Fruit fly (Drosophila melanogaster) whole organism, embryonic: ENCODE results near the gene lwr.

Experiments used
- Atf-2 ChIP-seq: fragments of 200-800 bp; sonication (Bioruptor generic); optimal IDR thresholded peaks from 2 replicates; lab custom pipeline; 2016; ENCODE audit warnings: missing biosample characterization, missing genetic modification characterization
- B-H1 ChIP-seq: fragments of 200-800 bp; sonication (Bioruptor generic); IDR thresholded peaks from 3 replicates; pipeline ENCODE4 v1.3.6; 2022; ENCODE audit warnings: missing biosample characterization, missing genetic modification characterization
- CG10267 ChIP-seq: fragments of 200-800 bp; sonication (Bioruptor generic); optimal IDR thresholded peaks from 2 replicates; lab custom pipeline; 2018; ENCODE audit warnings: missing biosample characterization, mild to moderate bottlenecking, missing genetic modification characterization, moderate library complexity
- CG12155 ChIP-seq: fragments of 200-800 bp; sonication (Bioruptor generic); optimal IDR thresholded peaks from 3 replicates; lab custom pipeline; 2016; ENCODE audit warnings: missing biosample characterization, missing genetic modification characterization
- CG14710 ChIP-seq: fragments of 200-800 bp; sonication (Bioruptor generic); optimal IDR thresholded peaks from 3 replicates; lab custom pipeline; 2019; ENCODE audit warnings: missing biosample characterization, mild to moderate bottlenecking, missing genetic modification characterization, moderate library complexity
- CG1602 ChIP-seq: fragments of 200-800 bp; sonication (Bioruptor generic); optimal IDR thresholded peaks from 3 replicates; lab custom pipeline; 2016; ENCODE audit warnings: missing biosample characterization, missing genetic modification characterization
- CG16815 ChIP-seq: fragments of 200-800 bp; sonication (Bioruptor generic); optimal IDR thresholded peaks from 3 replicates; lab custom pipeline; 2017; ENCODE audit warnings: missing biosample characterization, mild to moderate bottlenecking, missing genetic modification characterization
- CG30020 ChIP-seq: fragments of 200-800 bp; optimal IDR thresholded peaks from 2 replicates; lab custom pipeline; 2019; ENCODE audit warnings: missing biosample characterization, mild to moderate bottlenecking, missing genetic modification characterization, moderate library complexity
- CG3847 ChIP-seq: fragments of 200-800 bp; sonication (Bioruptor generic); IDR thresholded peaks from 2 replicates; pipeline ENCODE4 v1.3.6; 2022; ENCODE audit warnings: missing biosample characterization, missing genetic modification characterization
- CG4360 ChIP-seq: fragments of 200-800 bp; sonication (Bioruptor generic); IDR thresholded peaks from 2 replicates; pipeline ENCODE4 v1.3.6; 2022; ENCODE audit warnings: missing biosample characterization, missing genetic modification characterization
- CG43689 ChIP-seq: fragments of 200-800 bp; sonication (Bioruptor generic); IDR thresholded peaks from 2 replicates; pipeline ENCODE4 v1.3.6; 2022; ENCODE audit warnings: missing biosample characterization, missing genetic modification characterization
- CG4424 ChIP-seq: fragments of 200-800 bp; sonication (Bioruptor generic); optimal IDR thresholded peaks from 3 replicates; lab custom pipeline; 2016; ENCODE audit warnings: missing biosample characterization, missing genetic modification characterization
- CG4617 ChIP-seq: fragments of 200-800 bp; sonication (Bioruptor generic); optimal IDR thresholded peaks from 3 replicates; lab custom pipeline; 2016; ENCODE audit warnings: missing biosample characterization, missing genetic modification characterization, borderline replicate concordance
- CG6689 ChIP-seq: fragments of 200-800 bp; sonication (Bioruptor generic); IDR thresholded peaks from 2 replicates; pipeline ENCODE4 v1.3.6; 2022; ENCODE audit warnings: missing biosample characterization, missing genetic modification characterization
- CG6765 ChIP-seq: fragments of 200-800 bp; sonication (Bioruptor generic); optimal IDR thresholded peaks from 3 replicates; lab custom pipeline; 2017; ENCODE audit warnings: missing biosample characterization, mild to moderate bottlenecking, missing genetic modification characterization
- CG8359 ChIP-seq: fragments of 200-800 bp; sonication (Bioruptor generic); optimal IDR thresholded peaks from 2 replicates; lab custom pipeline; 2017; ENCODE audit warnings: missing biosample characterization, mild to moderate bottlenecking, missing genetic modification characterization, borderline replicate concordance
- CrebB ChIP-seq: fragments of 200-800 bp; sonication (Bioruptor generic); optimal IDR thresholded peaks from 3 replicates; lab custom pipeline; 2018; ENCODE audit warnings: missing biosample characterization, mild to moderate bottlenecking, missing genetic modification characterization
- Dip3 ChIP-seq: fragments of 200-800 bp; sonication (Bioruptor generic); optimal IDR thresholded peaks from 3 replicates; lab custom pipeline; 2016; ENCODE audit warnings: missing biosample characterization, missing genetic modification characterization
- Drgx ChIP-seq: fragments of 200-800 bp; sonication (Bioruptor generic); IDR thresholded peaks from 2 replicates; pipeline ENCODE4 v1.3.6; 2022; ENCODE audit warnings: missing biosample characterization, missing genetic modification characterization
- E2f2 ChIP-seq: fragments of 200-800 bp; sonication (Bioruptor generic); IDR thresholded peaks from 2 replicates; pipeline ENCODE4 v1.3.6; 2022; ENCODE audit warnings: missing biosample characterization, missing genetic modification characterization
- HLHmδ ChIP-seq: fragments of 200-800 bp; sonication (Bioruptor generic); optimal IDR thresholded peaks from 2 replicates; lab custom pipeline; 2018; ENCODE audit warnings: missing biosample characterization, mild to moderate bottlenecking, missing genetic modification characterization, moderate library complexity
- Hey ChIP-seq: fragments of 200-800 bp; sonication (Bioruptor generic); optimal IDR thresholded peaks from 3 replicates; lab custom pipeline; 2018; ENCODE audit warnings: missing biosample characterization, mild to moderate bottlenecking, missing genetic modification characterization
- Hr3 ChIP-seq: fragments of 200-800 bp; sonication (Bioruptor generic); optimal IDR thresholded peaks from 3 replicates; lab custom pipeline; 2016; ENCODE audit warnings: missing biosample characterization, missing genetic modification characterization
- Nf-YB ChIP-seq: fragments of 200-800 bp; sonication (Bioruptor generic); optimal IDR thresholded peaks from 3 replicates; lab custom pipeline; 2019; ENCODE audit warnings: missing biosample characterization, mild to moderate bottlenecking, missing genetic modification characterization, moderate library complexity
- PHDP ChIP-seq: fragments of 200-800 bp; sonication (Bioruptor generic); optimal IDR thresholded peaks from 3 replicates; lab custom pipeline; 2018; ENCODE audit warnings: missing biosample characterization, mild to moderate bottlenecking, missing genetic modification characterization, moderate library complexity
- Sin3A ChIP-seq: fragments of >200 bp; optimal IDR thresholded peaks from 2 replicates; lab custom pipeline; 2018
- Sox100B ChIP-seq: fragments of 200-800 bp; sonication (Bioruptor generic); optimal IDR thresholded peaks from 3 replicates; lab custom pipeline; 2018; ENCODE audit warnings: missing biosample characterization, mild to moderate bottlenecking, missing genetic modification characterization
- Taf1 ChIP-seq: fragments of 200-800 bp; sonication (Bioruptor generic); IDR thresholded peaks from 2 replicates; pipeline ENCODE4 v1.3.6; 2022; ENCODE audit warnings: missing biosample characterization, missing genetic modification characterization
- amos ChIP-seq: fragments of 200-800 bp; sonication (Bioruptor generic); IDR thresholded peaks from 2 replicates; pipeline ENCODE4 v1.3.6; 2022; ENCODE audit warnings: missing biosample characterization, missing genetic modification characterization; ENCODE audit not compliant: partially characterized antibody
- cas ChIP-seq: fragments of 200-800 bp; sonication (Bioruptor generic); IDR thresholded peaks from 2 replicates; pipeline ENCODE4 v1.3.6; 2022; ENCODE audit warnings: missing biosample characterization, missing genetic modification characterization
- chinmo ChIP-seq: fragments of 200-800 bp; sonication (Bioruptor generic); IDR thresholded peaks from 4 replicates; pipeline ENCODE4 v1.3.6; 2022; ENCODE audit warnings: missing biosample characterization, missing genetic modification characterization; ENCODE audit not compliant: partially characterized antibody
- crc ChIP-seq: fragments of 200-800 bp; sonication (Bioruptor generic); optimal IDR thresholded peaks from 2 replicates; lab custom pipeline; 2016; ENCODE audit warnings: missing biosample characterization, missing genetic modification characterization
- cwo ChIP-seq: fragments of 200-800 bp; sonication (Bioruptor generic); optimal IDR thresholded peaks from 3 replicates; lab custom pipeline; 2017; ENCODE audit warnings: missing biosample characterization, missing genetic modification characterization, mild to moderate bottlenecking, moderate library complexity, missing genetic modification reagents
- dmrt99B ChIP-seq: fragments of 200-800 bp; sonication (Bioruptor generic); optimal IDR thresholded peaks from 2 replicates; lab custom pipeline; 2018; ENCODE audit warnings: missing biosample characterization, mild to moderate bottlenecking, missing genetic modification characterization, moderate library complexity
- ems ChIP-seq: fragments of 200-800 bp; sonication (Bioruptor generic); optimal IDR thresholded peaks from 3 replicates; lab custom pipeline; 2016; ENCODE audit warnings: missing biosample characterization, missing genetic modification characterization
- exex ChIP-seq: fragments of 200-800 bp; sonication (Bioruptor generic); optimal IDR thresholded peaks from 4 replicates; lab custom pipeline; 2018; ENCODE audit warnings: missing biosample characterization, mild to moderate bottlenecking, missing genetic modification characterization, moderate library complexity
- fru ChIP-seq: fragments of >200 bp; optimal IDR thresholded peaks from 2 replicates; lab custom pipeline; 2017
- gt ChIP-seq: fragments of 200-800 bp; sonication (Bioruptor generic); IDR thresholded peaks from 2 replicates; pipeline ENCODE4 v1.3.6; 2022; ENCODE audit warnings: missing biosample characterization, missing genetic modification characterization
- hbn ChIP-seq: fragments of 200-800 bp; sonication (Bioruptor generic); IDR thresholded peaks from 2 replicates; pipeline ENCODE4 v1.3.6; 2022; ENCODE audit warnings: missing biosample characterization, missing genetic modification characterization; ENCODE audit not compliant: partially characterized antibody
- mam ChIP-seq: fragments of 200-800 bp; sonication (Bioruptor generic); optimal IDR thresholded peaks from 3 replicates; lab custom pipeline; 2016; ENCODE audit warnings: missing biosample characterization, missing genetic modification characterization
- nmo ChIP-seq: fragments of 200-800 bp; sonication (Bioruptor generic); optimal IDR thresholded peaks from 2 replicates; lab custom pipeline; 2018; ENCODE audit warnings: missing biosample characterization, mild to moderate bottlenecking, missing genetic modification characterization, moderate library complexity
- prd ChIP-seq, 3 experiments: fragments of >200 bp in 2 of 3; fragments of 200-800 bp in 1 of 3; sonication (Bioruptor generic) in 1 of 3; optimal IDR thresholded peaks in 2 of 3; IDR thresholded peaks in 1 of 3; 2 replicates in 2 of 3; 3 replicates in 1 of 3; pipeline versions ENCODE4 v1.3.6 to Lab custom; 2017 to 2022; ENCODE audit warnings: missing biosample characterization in 1 of 3, missing genetic modification characterization in 1 of 3
- pum ChIP-seq: fragments of 200-800 bp; sonication (Bioruptor generic); optimal IDR thresholded peaks from 2 replicates; lab custom pipeline; 2016; ENCODE audit warnings: missing biosample characterization, missing genetic modification characterization
- rib ChIP-seq: fragments of 200-800 bp; sonication (Bioruptor generic); IDR thresholded peaks from 2 replicates; pipeline ENCODE4 v1.3.6; 2022; ENCODE audit warnings: missing biosample characterization, missing genetic modification characterization
- scrt ChIP-seq: fragments of 200-800 bp; sonication (Bioruptor generic); optimal IDR thresholded peaks from 2 replicates; lab custom pipeline; 2018; ENCODE audit warnings: missing biosample characterization, mild to moderate bottlenecking, missing genetic modification characterization, moderate library complexity
- sisA ChIP-seq: fragments of 200-800 bp; sonication (Bioruptor generic); IDR thresholded peaks from 2 replicates; pipeline ENCODE4 v1.3.6; 2022; ENCODE audit warnings: missing biosample characterization, missing genetic modification characterization
- stwl ChIP-seq: fragments of 200-800 bp; sonication (Bioruptor generic); optimal IDR thresholded peaks from 3 replicates; lab custom pipeline; 2018; ENCODE audit warnings: missing biosample characterization, mild to moderate bottlenecking, missing genetic modification characterization, moderate library complexity
- sug ChIP-seq: fragments of 200-800 bp; optimal IDR thresholded peaks from 2 replicates; lab custom pipeline; 2019; ENCODE audit warnings: missing biosample characterization, mild to moderate bottlenecking, missing genetic modification characterization, moderate library complexity
- twi ChIP-seq: fragments of 200-800 bp; optimal IDR thresholded peaks from 2 replicates; lab custom pipeline; 2019; ENCODE audit warnings: missing biosample characterization, mild to moderate bottlenecking, missing genetic modification characterization, moderate library complexity
- unc-4 ChIP-seq: fragments of 200-800 bp; sonication (Bioruptor generic); IDR thresholded peaks from 2 replicates; pipeline ENCODE4 v1.3.6; 2022; ENCODE audit warnings: missing biosample characterization, missing genetic modification characterization; ENCODE audit not compliant: partially characterized antibody
- vfl ChIP-seq: fragments of 200-800 bp; sonication (Bioruptor generic); optimal IDR thresholded peaks from 2 replicates; lab custom pipeline; 2016; ENCODE audit warnings: missing biosample characterization, missing genetic modification characterization

The lwr gene

dm6 chr2L:568030-568429 is 25.6 kb upstream of the lwr start, which contains the start of the genes Nle and Sf3b1 (continued):
- peak; percentile 51 for TF ChIP-seq CG30020 (tag; lab: Kevin White, UChicago)
- TF ChIP-seq twi (tag; lab: Kevin White, UChicago), result peak; percentile 68
- TF ChIP-seq Drgx (GFP tag; lab: Robert Waterston, UW), result no peak
- no peak for TF ChIP-seq cas (GFP tag; lab: Robert Waterston, UW)
- TF ChIP-seq CG43689, result no peak
- peak; percentile 37 for TF ChIP-seq CG12155 (GFP tag; lab: Kevin White, UChicago)
- TF ChIP-seq exex (tag; lab: Kevin White, UChicago), result no peak
- TF ChIP-seq stwl (tag; lab: Kevin White, UChicago), result peak; percentile 91
- no peak for TF ChIP-seq HLHmδ
- 0 out of 4 replicates have a peak, but pooled peaks have one; percentile 60 for TF ChIP-seq chinmo (GFP tag; lab: Robert Waterston, UW)
- no peak for TF ChIP-seq CG6689
- no peak for TF ChIP-seq CG6765 (GFP tag; lab: Kevin White, UChicago)
- TF ChIP-seq CG16815 (GFP tag; lab: Kevin White, UChicago), result no peak
- TF ChIP-seq B-H1 (GFP tag; lab: Robert Waterston, UW), result no peak
- no peak for TF ChIP-seq rib (GFP tag; lab: Robert Waterston, UW)
- peak; percentile 80 for TF ChIP-seq CG10267 (tag; lab: Kevin White, UChicago)
- TF ChIP-seq crc (GFP tag; lab: Kevin White, UChicago), result peak; percentile 19
- peak; percentile 80 for TF ChIP-seq sug (tag; lab: Kevin White, UChicago)
- no peak for TF ChIP-seq dmrt99B
- TF ChIP-seq vfl (GFP tag; lab: Kevin White, UChicago), result peak; percentile 67
- peak; percentile 57 for TF ChIP-seq E2f2 (GFP tag; lab: Robert Waterston, UW)
- TF ChIP-seq amos, result peak; percentile 91
- no peak for TF ChIP-seq gt (GFP tag; lab: Robert Waterston, UW)
- TF ChIP-seq sisA (GFP tag; lab: Robert Waterston, UW), result peak; percentile 29; the same call in 1 of the 2 replicates
- TF ChIP-seq Sox100B (GFP tag; lab: Kevin White, UChicago), result no peak
- TF ChIP-seq prd (optimal IDR thresholded peaks at IDR 0.05; lab: Kevin White, UChicago), result no peak
- peak; percentile 56; the same call in 1 of the 3 replicates for TF ChIP-seq prd (GFP tag; IDR thresholded peaks at IDR 0.05; lab: Robert Waterston, UW)
- peak; percentile 24 for TF ChIP-seq ems
- TF ChIP-seq PHDP (tag; lab: Kevin White, UChicago), result no peak
- no peak for TF ChIP-seq fru
- peak; percentile 82 for TF ChIP-seq CG4617 (GFP tag; lab: Kevin White, UChicago)
- no peak for TF ChIP-seq CG8359
- TF ChIP-seq hbn, result peak; percentile 97
- TF ChIP-seq CrebB (tag; lab: Kevin White, UChicago), result no peak
- TF ChIP-seq Atf-2 (GFP tag; lab: Kevin White, UChicago), result peak; percentile 28
- TF ChIP-seq Taf1, result no peak
- peak; percentile 38 for TF ChIP-seq Dip3 (GFP tag; lab: Kevin White, UChicago)
- peak; percentile 6 for TF ChIP-seq Nf-YB (GFP tag; lab: Kevin White, UChicago)
- TF ChIP-seq CG14710 (tag; lab: Kevin White, UChicago), result peak; percentile 87
- no peak for TF ChIP-seq Hey (tag; lab: Kevin White, UChicago)
- peak; percentile 78 for TF ChIP-seq CG3847 (GFP tag; lab: Robert Waterston, UW)
- no peak for TF ChIP-seq CG4360 (GFP tag; lab: Robert Waterston, UW)
- TF ChIP-seq scrt (GFP tag; lab: Kevin White, UChicago), result no peak
- peak; percentile 54 for TF ChIP-seq CG4424 (GFP tag; lab: Kevin White, UChicago)
- TF ChIP-seq Sin3A, result peak; percentile 81
- TF ChIP-seq cwo (GFP tag; lab: Kevin White, UChicago), result peak; percentile 97
- peak; percentile 39 for TF ChIP-seq Hr3 (GFP tag; lab: Kevin White, UChicago)
- peak; percentile 57 for TF ChIP-seq mam (GFP tag; lab: Kevin White, UChicago)
- TF ChIP-seq pum (GFP tag; lab: Kevin White, UChicago), result peak; percentile 13
- TF ChIP-seq nmo, result peak; percentile 71
- TF ChIP-seq CG1602 (GFP tag; lab: Kevin White, UChicago), result peak; percentile 27
- TF ChIP-seq unc-4 (GFP tag; lab: Robert Waterston, UW), result peak; percentile 97
